Worm (Caenorhabditis elegans) whole organism, early embryonic: ENCODE data around the gene lin-33.

ENCODE experiments used
- B0310.2 ChIP-seq: sonication (generic microtip); optimal IDR thresholded peaks from 2 replicates; lab custom pipeline; 2016; ENCODE audit warnings: mild to moderate bottlenecking, missing genetic modification characterization, missing compliant biosample characterization
- F13C5.2 ChIP-seq: sonication (generic microtip); optimal IDR thresholded peaks from 2 replicates; lab custom pipeline; 2017; ENCODE audit warnings: mild to moderate bottlenecking, missing genetic modification characterization, inconsistent platforms, missing compliant biosample characterization
- aly-1 ChIP-seq: sonication (generic microtip); optimal IDR thresholded peaks from 2 replicates; lab custom pipeline; 2016; ENCODE audit warnings: missing genetic modification characterization, missing compliant biosample characterization
- ama-1 ChIP-seq: fragments of 150-350 bp; optimal IDR thresholded peaks from 2 replicates; lab custom pipeline; 2014
- ceh-13 ChIP-seq: fragments of 200-800 bp; sonication (Bioruptor generic); optimal IDR thresholded peaks from 2 replicates; lab custom pipeline; 2018; ENCODE audit warnings: mild to moderate bottlenecking, missing genetic modification characterization, missing compliant biosample characterization
- ceh-36 ChIP-seq: sonication (generic microtip); optimal IDR thresholded peaks from 2 replicates; lab custom pipeline; 2016; ENCODE audit warnings: missing genetic modification characterization, inconsistent platforms, missing compliant biosample characterization
- ets-7 ChIP-seq: sonication (generic microtip); optimal IDR thresholded peaks from 2 replicates; lab custom pipeline; 2016; ENCODE audit warnings: missing genotype, missing genetic modification characterization, missing compliant biosample characterization
- flt-1 ChIP-seq: fragments of 200-800 bp; sonication (Bioruptor generic); IDR thresholded peaks from 2 replicates; pipeline ENCODE4 v1.3.6; 2022; ENCODE audit warnings: missing genetic modification characterization, missing compliant biosample characterization
- hmbx-1 ChIP-seq: sonication (generic microtip); optimal IDR thresholded peaks from 2 replicates; lab custom pipeline; 2016; ENCODE audit warnings: mild to moderate bottlenecking, missing genetic modification characterization, missing compliant biosample characterization
- hmg-4 ChIP-seq: fragments of 200-800 bp; sonication (Bioruptor generic); optimal IDR thresholded peaks from 2 replicates; lab custom pipeline; 2018; ENCODE audit warnings: mild to moderate bottlenecking, missing genetic modification characterization, missing compliant biosample characterization
- hnd-1 ChIP-seq: sonication (generic microtip); optimal IDR thresholded peaks from 2 replicates; lab custom pipeline; 2016; ENCODE audit warnings: missing genetic modification characterization, missing compliant biosample characterization
- pes-1 ChIP-seq: fragments of 200-800 bp; sonication (Bioruptor generic); IDR thresholded peaks from 2 replicates; pipeline ENCODE4 v1.3.6; 2022; ENCODE audit warnings: missing genetic modification reagents, missing genetic modification characterization, missing compliant biosample characterization
- scrt-1 ChIP-seq: fragments of 200-800 bp; sonication (Bioruptor generic); IDR thresholded peaks from 2 replicates; pipeline ENCODE4 v1.3.6; 2022; ENCODE audit warnings: missing genetic modification characterization, missing compliant biosample characterization
- sea-1 ChIP-seq: fragments of 200-800 bp; sonication (Bioruptor generic); conservative IDR thresholded peaks from 2 replicates; pipeline ENCODE4 v1.3.6; 2022; ENCODE audit warnings: missing genetic modification characterization, missing compliant biosample characterization
- tbx-11 ChIP-seq: fragments of 200-800 bp; sonication (Bioruptor generic); IDR thresholded peaks from 2 replicates; pipeline ENCODE4 v1.3.6; 2022; ENCODE audit warnings: missing genetic modification characterization, missing compliant biosample characterization
- tbx-37 ChIP-seq: fragments of 200-800 bp; sonication (Bioruptor generic); conservative IDR thresholded peaks from 2 replicates; pipeline ENCODE4 v1.3.6; 2022; ENCODE audit warnings: missing genetic modification reagents, missing genetic modification characterization, missing compliant biosample characterization
- tra-4 ChIP-seq: sonication (generic microtip); optimal IDR thresholded peaks from 2 replicates; lab custom pipeline; 2017; ENCODE audit warnings: missing genetic modification characterization, missing compliant biosample characterization

lin-33 gene

DNA sequence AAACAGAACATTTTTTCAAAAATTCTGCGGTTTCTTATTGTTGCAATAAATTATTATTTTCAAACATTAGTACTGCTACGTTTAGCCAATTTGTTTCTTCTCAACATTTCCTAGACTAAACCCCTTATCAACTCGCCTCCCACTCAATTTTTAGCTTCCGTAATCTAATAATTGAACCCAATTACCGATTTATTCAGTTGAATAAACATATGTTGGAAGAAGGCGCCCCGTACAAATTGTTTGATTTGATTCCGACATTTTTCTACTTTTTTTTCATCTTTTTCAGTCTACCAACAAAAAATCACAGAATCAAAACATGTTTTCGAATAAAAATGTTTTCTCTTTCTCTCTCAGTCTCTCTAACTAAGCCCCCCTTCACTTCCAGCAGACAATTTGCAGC is 27.7 kb upstream of the lin-33 start:
- TF ChIP-seq hmbx-1 (tag; lab: Kevin White, UChicago) (no peak), ceh-13 (no peak), hmg-4 (GFP tag; lab: Kevin White, UChicago) (no peak), scrt-1 (GFP tag; lab: Robert Waterston, UW) (no peak), ets-7 (tag; lab: Kevin White, UChicago) (no peak), flt-1 (GFP tag; lab: Robert Waterston, UW) (no peak), tra-4 (no peak), sea-1 (GFP tag; lab: Robert Waterston, UW) (no peak), tbx-37 (no peak), ama-1 (lab: Kevin White, UChicago) (no peak), B0310.2 (tag; lab: Kevin White, UChicago) (no peak), hnd-1 (no peak), F13C5.2 (no peak), ceh-36 (tag; lab: Kevin White, UChicago) (no peak), aly-1 (no peak), pes-1 (GFP tag; lab: Robert Waterston, UW) (no peak), tbx-11 (GFP tag; lab: Robert Waterston, UW) (no peak)

DNA sequence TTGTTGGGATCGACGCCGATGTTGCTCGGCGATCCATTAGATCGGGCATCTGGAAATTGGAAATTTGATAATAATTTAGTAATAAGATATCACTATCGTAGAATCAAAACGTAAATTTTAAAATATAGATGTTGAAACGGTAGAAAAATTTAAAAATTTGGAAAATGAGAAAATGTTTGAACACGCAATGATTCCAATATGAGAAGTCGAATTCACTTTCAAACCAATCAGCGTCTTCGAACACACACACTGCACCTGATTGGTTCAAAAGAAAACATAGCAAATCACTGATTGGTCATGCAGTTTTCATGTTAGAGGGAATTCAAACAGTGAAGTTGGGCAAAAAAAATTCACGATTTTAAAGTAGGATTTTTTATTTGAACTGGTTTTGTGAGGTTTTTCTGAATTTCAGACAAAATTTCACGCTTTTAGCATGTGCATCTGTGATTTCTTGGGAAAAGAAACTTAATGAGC is 27.1 kb upstream of the lin-33 start, which contains the start of gene H04M03.12:
Gene H04M03.12 (minus strand): TSS at position 51 of the 474 bp plus-strand sequence.
- TF ChIP-seq tbx-37 (no peak), sea-1 (GFP tag; lab: Robert Waterston, UW) (no peak), tra-4 (no peak), ets-7 (tag; lab: Kevin White, UChicago) (no peak), ama-1 (lab: Kevin White, UChicago) (no peak), B0310.2 (tag; lab: Kevin White, UChicago) (no peak), tbx-11 (GFP tag; lab: Robert Waterston, UW) (no peak), hnd-1 (no peak), flt-1 (GFP tag; lab: Robert Waterston, UW) (no peak), aly-1 (no peak), F13C5.2 (no peak), ceh-36 (tag; lab: Kevin White, UChicago) (no peak), ceh-13 (no peak), hmbx-1 (tag; lab: Kevin White, UChicago) (no peak)

DNA sequence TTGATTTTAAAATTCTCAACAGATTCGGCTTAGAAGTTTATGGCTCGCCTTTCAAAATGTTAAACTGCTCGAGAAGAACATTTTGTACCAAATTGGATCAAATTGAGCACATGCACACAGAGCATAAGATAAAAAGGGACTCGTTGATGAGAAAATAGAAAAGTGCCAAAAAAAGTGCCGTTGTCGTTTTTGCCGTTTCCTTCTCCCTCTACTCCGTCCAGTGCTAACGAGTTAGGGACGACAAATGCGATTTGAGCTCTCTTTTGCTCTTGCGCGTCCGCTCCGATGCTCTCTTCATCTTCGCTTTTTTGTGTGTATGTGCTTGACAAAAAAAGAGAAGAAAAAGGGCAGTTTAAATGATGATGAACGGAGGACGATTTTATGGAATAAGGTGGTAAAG is 15.3 kb upstream of the lin-33 start:
- no peak for TF ChIP-seq scrt-1 (GFP tag; lab: Robert Waterston, UW)

- TF ChIP-seq hnd-1 (no peak), ets-7 (tag; lab: Kevin White, UChicago) (no peak), ceh-13 (no peak), flt-1 (GFP tag; lab: Robert Waterston, UW) (no peak), scrt-1 (GFP tag; lab: Robert Waterston, UW) (no peak), tbx-11 (GFP tag; lab: Robert Waterston, UW) (no peak)
These were observed 13.4 kb upstream of the lin-33 start, which contains the start of gene dhhc-13 for ce11 chrIV:5917026-5917425. TSS of gene dhhc-13 (plus strand) at chrIV:5917326.

- TF ChIP-seq pes-1 (GFP tag; lab: Robert Waterston, UW) (no peak), tra-4 (no peak), tbx-37 (no peak), F13C5.2 (no peak), ceh-13 (no peak), flt-1 (GFP tag; lab: Robert Waterston, UW) (no peak), ceh-36 (tag; lab: Kevin White, UChicago) (no peak), aly-1 (no peak), scrt-1 (GFP tag; lab: Robert Waterston, UW) (no peak), hnd-1 (no peak), ama-1 (lab: Kevin White, UChicago) (no peak), B0310.2 (tag; lab: Kevin White, UChicago) (no peak), sea-1 (GFP tag; lab: Robert Waterston, UW) (no peak)
These were observed 7.3 kb upstream of the lin-33 start for ce11 chrIV:5923112-5923511.

DNA sequence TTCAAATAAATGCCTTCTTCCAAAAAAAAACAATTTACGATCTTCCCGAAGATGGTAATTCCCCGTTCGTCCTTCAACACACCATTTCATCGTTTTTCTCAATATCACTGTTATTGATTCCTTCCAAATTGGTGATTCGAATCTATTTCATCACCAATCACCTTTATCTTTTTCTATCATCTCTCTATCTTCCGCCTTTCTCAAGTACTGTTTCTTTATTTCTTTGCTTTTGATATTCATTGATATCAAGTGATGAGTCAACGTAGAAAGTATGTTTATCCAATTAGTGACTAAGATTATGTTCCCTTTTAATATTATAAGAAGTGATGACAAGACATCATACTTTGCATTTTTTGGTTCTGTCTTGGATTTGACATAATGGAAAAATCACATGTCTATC is 6.2 kb upstream of the lin-33 start:
- TF ChIP-seq tra-4, result no peak
- TF ChIP-seq F13C5.2, result no peak
- TF ChIP-seq ets-7 (tag; lab: Kevin White, UChicago), result no peak
- no peak for TF ChIP-seq ama-1 (lab: Kevin White, UChicago)
- TF ChIP-seq flt-1 (GFP tag; lab: Robert Waterston, UW), result no peak

- no peak for TF ChIP-seq tra-4
- no peak for TF ChIP-seq F13C5.2
- TF ChIP-seq pes-1 (GFP tag; lab: Robert Waterston, UW), result no peak
- TF ChIP-seq hmbx-1 (tag; lab: Kevin White, UChicago), result no peak
- TF ChIP-seq tbx-11 (GFP tag; lab: Robert Waterston, UW), result no peak
- TF ChIP-seq hmg-4 (GFP tag; lab: Kevin White, UChicago), result no peak
- no peak for TF ChIP-seq tbx-37
- no peak for TF ChIP-seq hnd-1
- TF ChIP-seq ets-7 (tag; lab: Kevin White, UChicago), result no peak
- TF ChIP-seq ama-1 (lab: Kevin White, UChicago), result no peak
- no peak for TF ChIP-seq sea-1 (GFP tag; lab: Robert Waterston, UW)
- no peak for TF ChIP-seq scrt-1 (GFP tag; lab: Robert Waterston, UW)
- no peak for TF ChIP-seq flt-1 (GFP tag; lab: Robert Waterston, UW)
- TF ChIP-seq ceh-13, result no peak
- no peak for TF ChIP-seq B0310.2 (tag; lab: Kevin White, UChicago)
- no peak for TF ChIP-seq aly-1
- no peak for TF ChIP-seq ceh-36 (tag; lab: Kevin White, UChicago)
These were observed 3.8 kb upstream of the lin-33 start for ce11 chrIV:5926643-5927042.

DNA sequence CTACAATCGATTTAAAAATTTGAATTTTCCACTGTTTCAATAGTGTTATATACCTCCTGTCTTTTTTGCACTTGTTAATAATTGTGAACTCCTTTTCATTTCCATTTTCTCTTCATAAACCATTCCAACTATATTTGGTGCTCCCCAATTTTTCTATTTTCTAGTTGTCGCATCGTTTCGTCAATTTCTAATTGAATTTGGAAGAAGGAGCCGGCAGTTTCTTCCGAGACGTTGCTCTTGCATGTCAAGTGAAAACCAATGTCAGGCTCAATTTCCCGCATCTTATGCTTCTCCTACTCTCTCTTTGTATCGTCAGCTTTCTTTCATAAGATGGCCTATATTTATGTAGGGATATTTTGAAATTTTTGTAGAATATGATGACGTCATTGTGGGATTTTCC is 2.6 kb upstream of the lin-33 start:
- TF ChIP-seq ceh-36 (tag; lab: Kevin White, UChicago) (no peak), sea-1 (GFP tag; lab: Robert Waterston, UW) (no peak), hmbx-1 (tag; lab: Kevin White, UChicago) (no peak), aly-1 (no peak), B0310.2 (tag; lab: Kevin White, UChicago) (no peak), tra-4 (no peak), hnd-1 (no peak), pes-1 (GFP tag; lab: Robert Waterston, UW) (no peak), tbx-11 (GFP tag; lab: Robert Waterston, UW) (no peak), ceh-13 (no peak), hmg-4 (GFP tag; lab: Kevin White, UChicago) (no peak), flt-1 (GFP tag; lab: Robert Waterston, UW) (no peak), tbx-37 (no peak), ama-1 (lab: Kevin White, UChicago) (no peak)
